Fruit fly (Drosophila melanogaster) whole organism, pupa: ENCODE data around the gene CG7328.
A peak's percentile ranks its signal among the peaks of the same experiment; 100 is the strongest.

Experiments
- CG10348 ChIP-seq: fragments of 200-800 bp; sonication (Bioruptor generic); IDR thresholded peaks from 2 replicates; pipeline ENCODE4 v1.3.6; 2022; ENCODE audit warnings: missing biosample characterization, missing genetic modification characterization
- CG12605 ChIP-seq: fragments of 200-800 bp; sonication (Bioruptor generic); IDR thresholded peaks from 2 replicates; pipeline ENCODE4 v1.3.6; 2022; ENCODE audit warnings: missing biosample characterization, missing genetic modification characterization
- CG13204 ChIP-seq: fragments of 200-800 bp; sonication (Bioruptor generic); optimal IDR thresholded peaks from 2 replicates; lab custom pipeline; 2018; ENCODE audit warnings: missing biosample characterization, mild to moderate bottlenecking, missing genetic modification characterization, moderate library complexity
- CG14655 ChIP-seq: fragments of 200-800 bp; sonication (Bioruptor generic); optimal IDR thresholded peaks from 3 replicates; lab custom pipeline; 2017; ENCODE audit warnings: mild to moderate bottlenecking, missing biosample characterization, missing genetic modification reagents, missing genetic modification characterization
- CG15710 ChIP-seq: fragments of 200-800 bp; sonication (Bioruptor generic); optimal IDR thresholded peaks from 2 replicates; lab custom pipeline; 2018; ENCODE audit warnings: missing biosample characterization, mild to moderate bottlenecking, missing genetic modification characterization, moderate library complexity
- CG17806 ChIP-seq: fragments of 200-800 bp; sonication (Bioruptor generic); optimal IDR thresholded peaks from 2 replicates; lab custom pipeline; 2018; ENCODE audit warnings: missing biosample characterization, mild to moderate bottlenecking, missing genetic modification characterization, moderate library complexity
- CG32121 ChIP-seq: fragments of 200-800 bp; sonication (Bioruptor generic); IDR thresholded peaks from 2 replicates; pipeline ENCODE4 v1.3.6; 2022; ENCODE audit warnings: missing biosample characterization, missing genetic modification characterization
- CG34367 ChIP-seq: fragments of 200-800 bp; sonication (Bioruptor generic); optimal IDR thresholded peaks from 2 replicates; lab custom pipeline; 2018; ENCODE audit warnings: missing biosample characterization, mild to moderate bottlenecking, missing genetic modification characterization
- CG4496 ChIP-seq: fragments of 200-800 bp; sonication (Bioruptor generic); IDR thresholded peaks from 3 replicates; pipeline ENCODE4 v1.3.6; 2022; ENCODE audit warnings: missing biosample characterization, missing genetic modification characterization
- CG8159 ChIP-seq: fragments of 200-800 bp; sonication (Bioruptor generic); optimal IDR thresholded peaks from 3 replicates; lab custom pipeline; 2018; ENCODE audit warnings: missing biosample characterization, mild to moderate bottlenecking, missing genetic modification characterization, moderate library complexity
- CG8301 ChIP-seq: fragments of 200-800 bp; sonication (Bioruptor generic); optimal IDR thresholded peaks from 2 replicates; lab custom pipeline; 2018; ENCODE audit warnings: missing biosample characterization, mild to moderate bottlenecking, missing genetic modification characterization
- CG9948 ChIP-seq: fragments of 200-800 bp; sonication (Bioruptor generic); optimal IDR thresholded peaks from 2 replicates; lab custom pipeline; 2018; ENCODE audit warnings: missing biosample characterization, mild to moderate bottlenecking, missing genetic modification characterization, moderate library complexity
- D1 ChIP-seq: fragments of 200-800 bp; sonication (Bioruptor generic); optimal IDR thresholded peaks from 2 replicates; lab custom pipeline; 2018; ENCODE audit warnings: missing biosample characterization, mild to moderate bottlenecking, missing genetic modification characterization, moderate library complexity
- EcR ChIP-seq: fragments of 200-800 bp; sonication (Bioruptor generic); optimal IDR thresholded peaks from 3 replicates; lab custom pipeline; 2019; ENCODE audit warnings: missing biosample characterization, missing genetic modification characterization, mild to moderate bottlenecking, moderate library complexity, missing genetic modification reagents
- Ets98B ChIP-seq: fragments of 200-800 bp; sonication (Bioruptor generic); IDR thresholded peaks from 2 replicates; pipeline ENCODE4 v1.3.6; 2022; ENCODE audit warnings: missing biosample characterization, missing genetic modification characterization
- Pif1A ChIP-seq: fragments of 200-800 bp; sonication (Bioruptor generic); optimal IDR thresholded peaks from 3 replicates; lab custom pipeline; 2016; ENCODE audit warnings: missing biosample characterization, missing genetic modification characterization
- Pif1B ChIP-seq: fragments of 200-800 bp; sonication (Bioruptor generic); optimal IDR thresholded peaks from 3 replicates; lab custom pipeline; 2016; ENCODE audit warnings: missing biosample characterization, missing genetic modification characterization
- Snoo ChIP-seq: fragments of 200-800 bp; sonication (Bioruptor generic); optimal IDR thresholded peaks from 3 replicates; lab custom pipeline; 2017; ENCODE audit warnings: missing biosample characterization, mild to moderate bottlenecking, missing genetic modification characterization, inconsistent platforms
- fd96Ca ChIP-seq: fragments of 200-800 bp; sonication (Bioruptor generic); IDR thresholded peaks from 3 replicates; pipeline ENCODE4 v1.3.6; 2022; ENCODE audit warnings: missing biosample characterization, missing genetic modification characterization
- gl ChIP-seq: fragments of 200-800 bp; sonication (Bioruptor generic); optimal IDR thresholded peaks from 2 replicates; lab custom pipeline; 2018; ENCODE audit warnings: missing biosample characterization, mild to moderate bottlenecking, missing genetic modification characterization
- rn ChIP-seq: fragments of 200-800 bp; sonication (Bioruptor generic); IDR thresholded peaks from 2 replicates; pipeline ENCODE4 v1.3.6; 2022; ENCODE audit warnings: missing biosample characterization, missing genetic modification characterization

Gene CG7328

dm6 chr3L:20183345-20184088 lies 43.1 kb upstream of the CG7328 start:
- peak; percentile 68 for TF ChIP-seq CG8301 (tag; lab: Kevin White, UChicago)
- no peak for TF ChIP-seq CG13204 (GFP tag; lab: Kevin White, UChicago)
- peak; percentile 58 for TF ChIP-seq CG34367 (tag; lab: Kevin White, UChicago)
- TF ChIP-seq D1 (tag; lab: Kevin White, UChicago), result no peak
- TF ChIP-seq Snoo (tag; lab: Kevin White, UChicago), result no peak
- TF ChIP-seq Ets98B (GFP tag; lab: Robert Waterston, UW), result peak; percentile 20
- 0 out of 3 replicates have a peak, but pooled peaks have one; percentile 40 for TF ChIP-seq fd96Ca (GFP tag; lab: Robert Waterston, UW)
- peak; percentile 73 for TF ChIP-seq CG17806
- TF ChIP-seq CG9948 (tag; lab: Kevin White, UChicago), result peak; percentile 64
- TF ChIP-seq CG32121 (GFP tag; lab: Robert Waterston, UW), result 0 out of 2 replicates have a peak, but pooled peaks have one; percentile 23
- no peak for TF ChIP-seq EcR (GFP tag; lab: Kevin White, UChicago)
- no peak; the same call in 1 of the 2 replicates for TF ChIP-seq CG10348 (GFP tag; lab: Robert Waterston, UW)
- peak; percentile 57 for TF ChIP-seq Pif1B (GFP tag; lab: Kevin White, UChicago)
- TF ChIP-seq CG8159 (tag; lab: Kevin White, UChicago), result peak; percentile 78
- TF ChIP-seq gl, result peak; percentile 7
- peak; percentile 73 for TF ChIP-seq CG14655 (GFP tag; lab: Kevin White, UChicago)
- no peak for TF ChIP-seq CG12605 (GFP tag; lab: Robert Waterston, UW)
- no peak for TF ChIP-seq rn (GFP tag; lab: Robert Waterston, UW)
- TF ChIP-seq CG4496, result no peak; the same call in 1 of the 3 replicates
- TF ChIP-seq CG15710, result peak; percentile 74
- peak; percentile 58 for TF ChIP-seq Pif1A (GFP tag; lab: Kevin White, UChicago)

dm6 chr3L:20182799-20183198 lies 42.4 kb upstream of the CG7328 start:
- TF ChIP-seq CG4496, result no peak

dm6 chr3L:20178101-20178500 lies 37.7 kb upstream of the CG7328 start:
- no peak for TF ChIP-seq D1 (tag; lab: Kevin White, UChicago)
- no peak for TF ChIP-seq Snoo (tag; lab: Kevin White, UChicago)
- no peak for TF ChIP-seq CG12605 (GFP tag; lab: Robert Waterston, UW)

dm6 chr3L:20177697-20178096 lies 37.3 kb upstream of the CG7328 start:
- no peak for TF ChIP-seq Ets98B (GFP tag; lab: Robert Waterston, UW)
- TF ChIP-seq CG12605 (GFP tag; lab: Robert Waterston, UW), result no peak
- TF ChIP-seq gl, result no peak

- TF ChIP-seq D1 (tag; lab: Kevin White, UChicago) (peak; percentile 21), CG9948 (tag; lab: Kevin White, UChicago) (peak; percentile 12), CG32121 (GFP tag; lab: Robert Waterston, UW) (no peak), CG17806 (peak; percentile 10), CG8159 (tag; lab: Kevin White, UChicago) (peak; percentile 42), CG15710 (peak; percentile 19)
These were observed 27.7 kb upstream of the CG7328 start for dm6 chr3L:20168152-20168551.

- TF ChIP-seq CG4496, result no peak
- TF ChIP-seq gl, result no peak
These were observed 2.1 kb downstream of the CG7328 start for dm6 chr3L:20138327-20138726.

- TF ChIP-seq CG17806 (no peak), CG15710 (no peak), CG12605 (GFP tag; lab: Robert Waterston, UW) (no peak), EcR (GFP tag; lab: Kevin White, UChicago) (no peak), D1 (tag; lab: Kevin White, UChicago) (no peak), CG13204 (GFP tag; lab: Kevin White, UChicago) (no peak), fd96Ca (GFP tag; lab: Robert Waterston, UW) (no peak), CG10348 (GFP tag; lab: Robert Waterston, UW) (no peak), gl (no peak)
These were observed 7.2 kb downstream of the CG7328 start, which contains the start of gene CG7335 for dm6 chr3L:20133168-20133567. Gene CG7335, minus strand, starts transcription at chr3L:20133268.

- TF ChIP-seq CG10348 (GFP tag; lab: Robert Waterston, UW) (no peak), CG8301 (tag; lab: Kevin White, UChicago) (no peak), rn (GFP tag; lab: Robert Waterston, UW) (no peak), CG8159 (tag; lab: Kevin White, UChicago) (no peak), CG32121 (GFP tag; lab: Robert Waterston, UW) (no peak), CG17806 (no peak), Snoo (tag; lab: Kevin White, UChicago) (no peak), CG13204 (GFP tag; lab: Kevin White, UChicago) (no peak), CG34367 (tag; lab: Kevin White, UChicago) (no peak), EcR (GFP tag; lab: Kevin White, UChicago) (no peak), CG15710 (no peak), Ets98B (GFP tag; lab: Robert Waterston, UW) (no peak), fd96Ca (GFP tag; lab: Robert Waterston, UW) (no peak), CG4496 (no peak), Pif1B (GFP tag; lab: Kevin White, UChicago) (no peak), gl (no peak), Pif1A (GFP tag; lab: Kevin White, UChicago) (no peak)
These were observed 8.8 kb downstream of the CG7328 start, which contains the start of gene obst-J for dm6 chr3L:20131643-20132042. Gene obst-J, minus strand, starts transcription at chr3L:20131743.
